Worm (Caenorhabditis elegans) whole organism, L4/young adult: ENCODE data around the gene F09C6.11.

Experiments used
- dao-5 ChIP-seq: sonication (generic microtip); optimal IDR thresholded peaks from 2 replicates; lab custom pipeline; 2016; ENCODE audit warnings: missing genotype, missing genetic modification characterization, moderate library complexity, missing compliant biosample characterization
- him-1 ChIP-seq: sonication (generic microtip); optimal IDR thresholded peaks from 2 replicates; lab custom pipeline; 2016; ENCODE audit warnings: missing genotype, missing genetic modification reagents, missing genetic modification characterization, missing compliant biosample characterization

- TF ChIP-seq dao-5: no peak
- TF ChIP-seq him-1 (tag; lab: Kevin White, UChicago): no peak
Observed at ce11 chrV:16871387-16871786, 10.7 kb downstream of the F09C6.11 start, which contains the start of gene thn-4.
